Fruit fly (Drosophila melanogaster) S2 (cell line): Measurements from ENCODE around the gene CG13484.

Experiments used
- CG8478 ChIP-seq: fragments of >200 bp; optimal IDR thresholded peaks from 2 replicates; lab custom pipeline; 2018
- CTCF ChIP-seq, 2 experiments: fragments of >200 bp; optimal IDR thresholded peaks; 2 replicates each; lab custom pipeline; 2018

DNA sequence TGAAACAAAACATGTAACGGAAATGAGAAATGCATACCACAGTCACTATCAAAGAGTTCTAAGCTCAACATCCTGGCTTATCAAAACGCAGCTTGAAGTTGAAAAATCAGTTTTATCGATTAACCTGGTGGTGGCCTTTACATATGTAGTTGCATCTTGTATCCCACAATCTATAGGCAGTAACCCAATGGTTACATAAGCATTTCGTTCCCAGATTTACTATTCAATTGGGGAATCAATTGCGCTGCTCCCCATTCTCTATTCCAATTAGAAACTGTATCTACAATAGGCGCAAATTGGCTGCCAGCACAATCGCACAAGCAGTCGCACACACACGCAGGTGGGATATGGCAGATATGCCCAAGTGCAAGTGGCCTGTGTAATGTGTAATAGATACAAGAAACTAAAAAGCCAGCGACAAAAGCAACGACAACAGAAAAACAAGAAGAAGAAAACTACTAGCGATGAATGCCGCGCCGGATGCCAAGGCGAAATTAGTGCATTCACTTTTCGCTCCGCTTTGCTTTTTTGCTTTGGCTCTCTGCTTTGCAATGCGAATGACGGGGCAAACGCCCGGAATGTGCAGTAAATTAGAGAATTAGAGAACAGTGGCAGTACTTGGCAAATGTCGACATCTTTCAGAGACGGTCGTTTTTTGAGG lies 47.1 kb downstream of the CG13484 start:
- TF ChIP-seq CG8478 (lab: Kevin White, UChicago) (no peak), CTCF (optimal IDR thresholded peaks at IDR 0.05; lab: Kevin White, UChicago) (no peak)
